Worm (Caenorhabditis elegans): ENCODE data around the gene Y26G10.5.

Gene Y26G10.5

ce11 chrV:17699097-17699496 is 1.5 kb downstream of the Y26G10.5 start, which contains the start of gene Y26G10.4:
Gene Y26G10.4, minus strand, starts transcription at chrV:17699197.
- TF ChIP-seq nhr-84 (tag; optimal IDR thresholded peaks at IDR 0.05) = no peak
- TF ChIP-seq hlh-4 (tag; optimal IDR thresholded peaks at IDR 0.05) = no peak
- no peak for TF ChIP-seq ceh-82 (tag; optimal IDR thresholded peaks at IDR 0.05)
- TF ChIP-seq ztf-11 (tag; optimal IDR thresholded peaks at IDR 0.05) = no peak
- no peak for TF ChIP-seq ztf-4 (tag; optimal IDR thresholded peaks at IDR 0.05)
- no peak for TF ChIP-seq nhr-77 (tag; optimal IDR thresholded peaks at IDR 0.05)
- TF ChIP-seq pag-3 (tag; optimal IDR thresholded peaks at IDR 0.05; ENCODE audit: borderline replicate concordance, insufficient read depth) = no peak
- TF ChIP-seq lin-35 (GFP tag; optimal IDR thresholded peaks at IDR 0.05) = no peak
- no peak for TF ChIP-seq nhr-20 (tag; optimal IDR thresholded peaks at IDR 0.05)
- TF ChIP-seq aly-2 (tag; optimal IDR thresholded peaks at IDR 0.05) = no peak
- TF ChIP-seq swsn-7 (tag; optimal IDR thresholded peaks at IDR 0.05) = no peak
- no peak for TF ChIP-seq fos-1 (tag; optimal IDR thresholded peaks at IDR 0.05)
- no peak for TF ChIP-seq nhr-19 (GFP tag; conservative IDR thresholded peaks at IDR 0.05)
- TF ChIP-seq lir-3 (tag; optimal IDR thresholded peaks at IDR 0.05; ENCODE audit: poor library complexity) = no peak
- no peak for TF ChIP-seq ceh-90 (tag; optimal IDR thresholded peaks at IDR 0.05)
- no peak for TF ChIP-seq egl-13 (tag; optimal IDR thresholded peaks at IDR 0.05)
- no peak for TF ChIP-seq dpl-1 (GFP tag; optimal IDR thresholded peaks at IDR 0.05)
- TF ChIP-seq tlp-1 (tag; optimal IDR thresholded peaks at IDR 0.05) = no peak
- no peak for TF ChIP-seq ceh-63 (GFP tag; optimal IDR thresholded peaks at IDR 0.05)

DNA sequence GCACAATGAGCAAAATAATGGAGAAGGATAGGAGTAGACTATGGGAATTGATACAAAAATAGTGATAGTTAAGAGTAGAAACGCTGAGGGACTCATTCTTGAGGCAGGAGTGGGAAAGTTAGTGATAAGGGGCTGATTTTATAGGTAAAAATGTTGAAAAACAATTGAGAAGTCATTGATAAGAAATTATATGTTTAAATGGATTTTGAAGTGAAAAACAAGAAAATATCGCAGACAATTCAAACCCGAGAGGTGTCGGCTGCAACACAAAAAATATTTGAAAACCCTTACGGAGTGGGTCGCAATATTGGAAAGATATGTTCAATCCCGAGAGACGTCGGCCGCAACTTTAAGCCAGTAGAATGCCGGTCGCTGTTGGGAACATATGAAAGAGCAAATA is 3.9 kb downstream of the Y26G10.5 start, which contains the start of gene spp-29:
Gene spp-29, minus strand, starts transcription at position 101 of the 400 bp plus-strand sequence.
- TF ChIP-seq ceh-8 (GFP tag; optimal IDR thresholded peaks at IDR 0.05) (no peak), aha-1 (tag; optimal IDR thresholded peaks at IDR 0.05) (no peak), fkh-10 (GFP tag; optimal IDR thresholded peaks at IDR 0.05) (no peak), sox-4 (tag; optimal IDR thresholded peaks at IDR 0.05) (no peak), skn-1 (tag; optimal IDR thresholded peaks at IDR 0.05) (no peak), dsc-1 (tag; optimal IDR thresholded peaks at IDR 0.05) (no peak), nhr-237 (tag; optimal IDR thresholded peaks at IDR 0.05) (no peak), unc-86 (tag; optimal IDR thresholded peaks at IDR 0.05) (no peak), tbx-2 (tag; optimal IDR thresholded peaks at IDR 0.05) (no peak), hlh-4 (tag; optimal IDR thresholded peaks at IDR 0.05) (no peak), unc-98 (GFP tag; IDR thresholded peaks at IDR 0.05) (no peak), mab-9 (GFP tag; IDR thresholded peaks at IDR 0.05) (no peak), ztf-11 (tag; optimal IDR thresholded peaks at IDR 0.05) (no peak), vab-15 (tag; optimal IDR thresholded peaks at IDR 0.05) (no peak), nhr-71 (tag; optimal IDR thresholded peaks at IDR 0.05) (no peak), nhr-76 (tag; optimal IDR thresholded peaks at IDR 0.05) (no peak), nhr-20 (tag; optimal IDR thresholded peaks at IDR 0.05) (no peak)

ce11 chrV:17695802-17696201 is 4.8 kb downstream of the Y26G10.5 start, which contains the start of gene Y26G10.1:
Gene Y26G10.1, minus strand, starts transcription at chrV:17695902.
- no peak for TF ChIP-seq mep-1 (tag; optimal IDR thresholded peaks at IDR 0.05)
- no peak for TF ChIP-seq ceh-90 (tag; optimal IDR thresholded peaks at IDR 0.05)
- no peak for TF ChIP-seq hlh-4 (tag; optimal IDR thresholded peaks at IDR 0.05)
- no peak for TF ChIP-seq pax-3 (tag; optimal IDR thresholded peaks at IDR 0.05)
- no peak for TF ChIP-seq egl-27 (tag; optimal IDR thresholded peaks at IDR 0.05)
- no peak for TF ChIP-seq hpl-2 (GFP tag; optimal IDR thresholded peaks at IDR 0.05)
- TF ChIP-seq nhr-20 (tag; optimal IDR thresholded peaks at IDR 0.05) = no peak
- no peak for TF ChIP-seq ces-1 (GFP tag; optimal IDR thresholded peaks at IDR 0.05)
- TF ChIP-seq skn-1 (tag; optimal IDR thresholded peaks at IDR 0.05) = no peak
- no peak for TF ChIP-seq isw-1 (GFP tag; IDR thresholded peaks at IDR 0.05)
- TF ChIP-seq xbp-1 (tag; optimal IDR thresholded peaks at IDR 0.05) = no peak
- no peak for TF ChIP-seq C16A3.4 (tag; optimal IDR thresholded peaks at IDR 0.05)
- TF ChIP-seq grh-1 (GFP tag; IDR thresholded peaks at IDR 0.05) = no peak
- TF ChIP-seq vab-15 (tag; optimal IDR thresholded peaks at IDR 0.05) = no peak

All from whole organism, L1 larva.